Fruit fly (Drosophila melanogaster): ENCODE measurements around the gene CG31036.
"Not testable (repeated sequence)": the region's sequence is repeated elsewhere in the genome, so short reads cannot be mapped to it uniquely, and the experiment has no call there.

CG31036 gene

DNA sequence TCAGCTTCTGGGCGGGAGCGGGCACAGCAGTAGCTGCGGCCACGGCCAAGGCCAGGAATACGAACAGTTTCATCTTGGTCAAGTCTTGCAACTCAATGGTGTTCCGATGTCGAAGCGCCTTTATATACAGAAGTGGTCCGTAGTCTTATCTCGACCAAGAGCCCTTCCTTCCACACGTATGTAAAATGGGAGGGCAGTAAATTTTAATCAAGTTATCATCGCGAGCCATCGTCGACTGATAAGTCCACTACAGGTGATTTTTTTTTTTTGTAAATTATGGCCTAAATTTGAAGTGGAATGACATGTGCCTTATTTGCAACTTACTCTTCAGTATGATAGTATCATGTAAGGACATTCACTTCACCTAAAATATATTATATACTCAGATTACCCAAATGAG, 16.6 kb downstream of the CG31036 start, which contains the start of gene Jon99Cii:
TSS of gene Jon99Cii (minus strand) at position 101 of the 400 bp plus-strand sequence.
- TF ChIP-seq net, Hr4, Sox14 (GFP tag; optimal IDR thresholded peaks at IDR 0.05): not testable (repeated sequence)

DNA sequence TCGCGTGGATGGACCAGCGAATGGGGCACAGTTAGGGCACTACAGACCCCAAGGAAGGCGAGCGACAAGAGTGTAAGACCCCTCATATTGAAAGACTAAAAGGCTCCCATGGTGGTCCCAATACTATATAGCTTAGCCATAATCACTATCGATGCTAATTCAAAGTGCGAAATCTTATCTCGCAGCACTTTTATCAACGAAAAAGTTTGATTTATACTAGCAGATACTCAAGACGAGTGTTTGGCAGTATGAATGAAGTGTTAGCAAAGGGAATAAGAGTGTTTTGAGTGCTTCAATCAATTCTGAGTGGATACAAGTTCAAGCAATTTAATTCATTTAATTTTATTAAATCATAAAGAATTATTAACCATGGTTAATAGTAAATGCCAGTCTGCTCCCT, 18.2 kb downstream of the CG31036 start, which contains the start of gene Jon99Ci:
TSS of gene Jon99Ci (minus strand) at position 101 of the 400 bp plus-strand sequence.
- TF ChIP-seq CG3919 (GFP tag; optimal IDR thresholded peaks at IDR 0.05) (no peak), CG6854 (GFP tag; optimal IDR thresholded peaks at IDR 0.05) (no peak), CG4318 (GFP tag; optimal IDR thresholded peaks at IDR 0.05) (no peak), CG8119 (GFP tag; IDR thresholded peaks at IDR 0.05) (no peak), fkh (GFP tag; optimal IDR thresholded peaks at IDR 0.05) (no peak), Hr38 (GFP tag; optimal IDR thresholded peaks at IDR 0.05) (no peak), Eip78C (GFP tag) (no peak), CG11762 (GFP tag; optimal IDR thresholded peaks at IDR 0.05; ENCODE audit: insufficient read depth) (no peak), Blimp-1 (GFP tag; optimal IDR thresholded peaks at IDR 0.05) (no peak), Sox15 (GFP tag; optimal IDR thresholded peaks at IDR 0.05) (no peak)

DNA sequence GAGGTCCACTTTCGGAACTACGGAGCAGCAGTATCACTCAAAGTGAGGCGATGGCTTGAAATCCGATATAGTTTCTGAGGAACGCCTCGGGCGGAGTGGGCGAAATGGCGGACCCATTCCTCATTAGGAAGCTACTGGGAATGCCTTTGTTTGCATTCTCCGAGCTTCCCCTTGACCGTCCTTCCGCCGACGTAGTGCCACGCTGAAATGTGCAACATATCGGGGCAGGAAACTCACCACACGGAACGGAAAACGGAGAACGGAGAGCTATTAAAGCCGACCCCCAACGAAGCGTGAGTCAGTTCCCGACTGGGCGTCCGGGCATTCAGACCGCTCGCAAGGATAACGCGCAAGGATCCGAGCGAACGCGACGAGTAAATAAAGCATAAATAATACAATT, 19.0 kb downstream of the CG31036 start, which contains the start of gene CG15522:
TSS of gene CG15522 (plus strand) at position 301 of the 400 bp plus-strand sequence.
- no peak for TF ChIP-seq CG6276 (GFP tag; optimal IDR thresholded peaks at IDR 0.05)
- no peak for TF ChIP-seq topi (GFP tag; optimal IDR thresholded peaks at IDR 0.05)
- TF ChIP-seq Hr38 (GFP tag; optimal IDR thresholded peaks at IDR 0.05): no peak
- no peak for TF ChIP-seq Eip78C (GFP tag)

DNA sequence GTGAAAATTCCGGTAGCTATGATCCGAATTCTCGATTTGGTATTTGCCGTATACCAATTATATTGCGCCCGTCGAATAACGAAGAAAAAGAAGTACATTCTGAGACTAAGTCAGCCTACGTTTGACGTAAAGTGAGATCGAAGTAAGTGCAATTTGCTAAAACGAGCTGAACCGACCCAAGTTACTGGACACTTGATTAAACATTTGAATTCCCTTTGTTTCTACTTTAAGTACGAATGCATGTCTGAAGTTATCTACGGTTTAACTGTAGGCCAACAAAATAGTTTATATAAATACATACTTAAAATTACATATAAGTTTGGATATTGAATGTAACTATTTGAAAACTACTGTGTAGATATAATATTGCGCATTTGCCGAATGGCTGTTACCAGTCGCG, 22.4 kb downstream of the CG31036 start, which contains the start of gene alpha-Man-Ic:
TSS of gene alpha-Man-Ic (minus strand) at position 101 of the 400 bp plus-strand sequence.
- TF ChIP-seq CG8119 (GFP tag; IDR thresholded peaks at IDR 0.05): no peak
- no peak for TF ChIP-seq fd59A (GFP tag; optimal IDR thresholded peaks at IDR 0.05)
- no peak for TF ChIP-seq Sox15 (GFP tag; optimal IDR thresholded peaks at IDR 0.05)
- no peak for TF ChIP-seq CG11902 (GFP tag; optimal IDR thresholded peaks at IDR 0.05)
- no peak for TF ChIP-seq CG11294 (GFP tag; IDR thresholded peaks at IDR 0.05)

DNA sequence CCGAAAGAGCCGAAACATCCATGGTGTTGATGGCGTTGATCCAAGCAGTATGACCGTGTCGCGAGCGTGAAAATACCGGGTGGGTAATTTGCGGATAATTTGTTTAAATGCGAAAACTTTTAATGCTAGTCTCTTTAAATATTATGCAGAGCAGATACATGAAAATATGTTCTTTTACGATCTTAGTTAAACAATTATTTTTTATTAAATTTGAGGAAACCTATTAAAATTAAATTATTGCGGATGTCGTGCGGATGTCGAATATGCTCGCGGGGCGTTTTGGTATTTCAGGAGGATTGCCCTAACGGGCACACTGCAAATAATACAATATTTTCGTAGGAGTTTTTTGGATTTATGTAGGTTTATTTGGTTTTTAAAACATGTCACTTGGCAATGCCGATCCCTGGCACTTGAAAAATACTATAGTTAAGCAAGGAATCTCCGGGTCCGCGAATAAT, 25.1 kb downstream of the CG31036 start, which contains the start of the genes Cog7, CG42557 and CG42558:
TSS of gene Cog7 (minus strand) at position 51 of the 458 bp plus-strand sequence.
TSS of gene CG42557 (plus strand) at position 281 of the 458 bp plus-strand sequence.
TSS of gene CG42558 (plus strand) at position 281 of the 458 bp plus-strand sequence.
- TF ChIP-seq topi (GFP tag; optimal IDR thresholded peaks at IDR 0.05): no peak
- TF ChIP-seq acj6 (GFP tag; optimal IDR thresholded peaks at IDR 0.05): no peak
- no peak for TF ChIP-seq CG6792 (GFP tag; optimal IDR thresholded peaks at IDR 0.05)
- TF ChIP-seq pdm3 (GFP tag; optimal IDR thresholded peaks at IDR 0.05): no peak
- no peak for TF ChIP-seq CG11762 (GFP tag; optimal IDR thresholded peaks at IDR 0.05; ENCODE audit: insufficient read depth)
- no peak for TF ChIP-seq ss (GFP tag; optimal IDR thresholded peaks at IDR 0.05)
- TF ChIP-seq CG8319 (GFP tag; optimal IDR thresholded peaks at IDR 0.05): no peak
- no peak for TF ChIP-seq CG6808 (GFP tag; optimal IDR thresholded peaks at IDR 0.05)
- TF ChIP-seq CG31627 (GFP tag; optimal IDR thresholded peaks at IDR 0.05): no peak
- no peak for TF ChIP-seq net (GFP tag; optimal IDR thresholded peaks at IDR 0.05)

DNA sequence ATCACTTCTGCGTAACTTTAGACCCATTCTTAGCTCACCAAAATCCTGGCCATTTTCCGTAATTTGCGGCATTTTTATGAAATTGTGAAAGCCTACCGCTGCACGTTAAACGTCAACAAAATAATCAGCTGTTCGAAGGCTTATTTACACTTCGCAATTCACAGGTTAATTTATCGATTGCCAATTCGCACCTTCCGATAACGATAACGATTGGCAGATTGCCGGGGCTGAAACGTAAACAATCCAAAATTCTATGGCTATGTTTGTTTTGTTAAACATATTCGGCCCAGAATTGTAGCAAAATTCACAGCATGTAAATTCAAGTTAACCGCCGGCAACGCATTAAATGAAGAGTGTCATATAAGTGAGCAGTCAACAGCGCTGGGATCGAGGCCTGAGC, 27.8 kb downstream of the CG31036 start, which contains the start of the genes eIF2Balpha and Vps13B:
TSS of gene eIF2Balpha (minus strand) at position 133 of the 400 bp plus-strand sequence.
TSS of gene Vps13B (plus strand) at position 223 of the 400 bp plus-strand sequence.
- TF ChIP-seq CG10669 (GFP tag; optimal IDR thresholded peaks at IDR 0.05): no peak
- no peak for TF ChIP-seq CG11902 (GFP tag; optimal IDR thresholded peaks at IDR 0.05)
- no peak for TF ChIP-seq lz (GFP tag; optimal IDR thresholded peaks at IDR 0.05)
- TF ChIP-seq CG6276 (GFP tag; optimal IDR thresholded peaks at IDR 0.05): no peak
- TF ChIP-seq dsx (GFP tag; optimal IDR thresholded peaks at IDR 0.05; ENCODE audit: poor library complexity, severe bottlenecking): no peak
- no peak for TF ChIP-seq Smox (GFP tag; optimal IDR thresholded peaks at IDR 0.05)
- TF ChIP-seq CG6792 (GFP tag; optimal IDR thresholded peaks at IDR 0.05): no peak
- TF ChIP-seq CG31627 (GFP tag; optimal IDR thresholded peaks at IDR 0.05): no peak
- TF ChIP-seq CG3032 (tag; optimal IDR thresholded peaks at IDR 0.05): no peak
- no peak for TF ChIP-seq Sox102F (GFP tag; optimal IDR thresholded peaks at IDR 0.05)
- no peak for TF ChIP-seq CG6163 (GFP tag; IDR thresholded peaks at IDR 0.05)
- no peak for TF ChIP-seq Sox15 (GFP tag; optimal IDR thresholded peaks at IDR 0.05)
- no peak for TF ChIP-seq CG10631 (GFP tag; optimal IDR thresholded peaks at IDR 0.05)
- no peak for TF ChIP-seq Hr4 (GFP tag; optimal IDR thresholded peaks at IDR 0.05)
- TF ChIP-seq achi (GFP tag; optimal IDR thresholded peaks at IDR 0.05): no peak
- no peak for TF ChIP-seq CG32006 (GFP tag; optimal IDR thresholded peaks at IDR 0.05)
- no peak for TF ChIP-seq dac (GFP tag; optimal IDR thresholded peaks at IDR 0.05)
- TF ChIP-seq eg (GFP tag; IDR thresholded peaks at IDR 0.05): no peak
- no peak for TF ChIP-seq cyc (GFP tag; optimal IDR thresholded peaks at IDR 0.05)

Data from whole organism, prepupa.